Worm (Caenorhabditis elegans): ENCODE data around the gene C32B5.13.

C32B5.13 gene

ce11 chrII:915206-915605, 46.7 kb downstream of the C32B5.13 start:
- TF ChIP-seq fos-1 (tag; optimal IDR thresholded peaks at IDR 0.05): peak; percentile 49
- TF ChIP-seq ceh-82 (tag; optimal IDR thresholded peaks at IDR 0.05): no peak
- peak; percentile 100 for TF ChIP-seq elt-2 (tag; optimal IDR thresholded peaks at IDR 0.05)
- peak; percentile 73 for TF ChIP-seq egl-27 (tag; optimal IDR thresholded peaks at IDR 0.05)
- TF ChIP-seq unc-39 (tag; optimal IDR thresholded peaks at IDR 0.05): no peak
- TF ChIP-seq pha-4 (tag; optimal IDR thresholded peaks at IDR 0.05): peak; percentile 95
- TF ChIP-seq jun-1 (tag; optimal IDR thresholded peaks at IDR 0.05): peak; percentile 98
- no peak for TF ChIP-seq nhr-11 (tag; optimal IDR thresholded peaks at IDR 0.05)
- peak; percentile 99 for TF ChIP-seq pqm-1 (tag; optimal IDR thresholded peaks at IDR 0.05)

ce11 chrII:913222-913722, 48.6 kb downstream of the C32B5.13 start, which contains the start of gene fbxc-33:
Gene fbxc-33 (plus strand): TSS chrII:913672.
- TF ChIP-seq lin-15B (tag; optimal IDR thresholded peaks at IDR 0.05) (peak; percentile 65), elt-2 (tag; optimal IDR thresholded peaks at IDR 0.05) (peak; percentile 41), ceh-9 (tag; optimal IDR thresholded peaks at IDR 0.05) (no peak), ceh-16 (tag; optimal IDR thresholded peaks at IDR 0.05) (no peak), egl-27 (tag; optimal IDR thresholded peaks at IDR 0.05) (no peak), unc-62 (GFP tag; optimal IDR thresholded peaks at IDR 0.05) (no peak), snpc-4 (tag; optimal IDR thresholded peaks at IDR 0.05) (peak; percentile 36)

ce11 chrII:911680-912079, 50.2 kb downstream of the C32B5.13 start, which contains the start of gene fbxc-31:
Gene fbxc-31 (plus strand): TSS chrII:911980.
- no peak for TF ChIP-seq lin-15B (tag; optimal IDR thresholded peaks at IDR 0.05)
- no peak for TF ChIP-seq nhr-237 (tag; optimal IDR thresholded peaks at IDR 0.05)
- no peak for TF ChIP-seq R02D3.7 (tag; optimal IDR thresholded peaks at IDR 0.05)
- TF ChIP-seq ceh-9 (tag; optimal IDR thresholded peaks at IDR 0.05): no peak
- TF ChIP-seq unc-62 (GFP tag; optimal IDR thresholded peaks at IDR 0.05): no peak
- no peak for TF ChIP-seq tbx-2 (tag; optimal IDR thresholded peaks at IDR 0.05)
- no peak for TF ChIP-seq lsy-12 (tag; optimal IDR thresholded peaks at IDR 0.05)
- no peak for TF ChIP-seq mml-1 (tag; optimal IDR thresholded peaks at IDR 0.05)
- TF ChIP-seq elt-3 (tag; optimal IDR thresholded peaks at IDR 0.05): no peak
